Fruit fly (Drosophila melanogaster) whole organism, embryonic: ENCODE measurements around the gene Rab3GAP1.

Experiments
- Aef1 ChIP-seq: fragments of 200-800 bp; sonication (Bioruptor generic); IDR thresholded peaks from 3 replicates; pipeline ENCODE4 v1.3.6; 2022; ENCODE audit warnings: missing biosample characterization, missing genetic modification characterization
- B-H1 ChIP-seq: fragments of 200-800 bp; sonication (Bioruptor generic); IDR thresholded peaks from 3 replicates; pipeline ENCODE4 v1.3.6; 2022; ENCODE audit warnings: missing biosample characterization, missing genetic modification characterization
- CG11247 ChIP-seq: fragments of 200-800 bp; sonication (Bioruptor generic); IDR thresholded peaks from 2 replicates; pipeline ENCODE4 v1.3.6; 2022; ENCODE audit warnings: missing biosample characterization, missing genetic modification characterization
- CG11398 ChIP-seq: fragments of 200-800 bp; sonication (Bioruptor generic); optimal IDR thresholded peaks from 2 replicates; lab custom pipeline; 2016; ENCODE audit warnings: missing biosample characterization, missing genetic modification characterization
- CG11695 ChIP-seq: fragments of 200-800 bp; sonication (Bioruptor generic); IDR thresholded peaks from 3 replicates; pipeline ENCODE4 v1.3.6; 2022; ENCODE audit warnings: missing biosample characterization, missing genetic modification characterization
- CG12659 ChIP-seq: fragments of 200-800 bp; sonication (Bioruptor generic); optimal IDR thresholded peaks from 3 replicates; lab custom pipeline; 2017; ENCODE audit warnings: mild to moderate bottlenecking, missing biosample characterization, missing genetic modification reagents, missing genetic modification characterization
- CG14965 ChIP-seq: fragments of 200-800 bp; sonication (Bioruptor generic); optimal IDR thresholded peaks from 2 replicates; lab custom pipeline; 2016; ENCODE audit warnings: missing biosample characterization, missing genetic modification characterization, borderline replicate concordance
- CG15073 ChIP-seq: fragments of 200-800 bp; sonication (Bioruptor generic); optimal IDR thresholded peaks from 2 replicates; lab custom pipeline; 2016; ENCODE audit warnings: missing biosample characterization, missing genetic modification characterization
- CG16779 ChIP-seq: fragments of 200-800 bp; sonication (Bioruptor generic); IDR thresholded peaks from 2 replicates; pipeline ENCODE4 v1.3.6; 2022; ENCODE audit warnings: missing biosample characterization, missing genetic modification characterization
- CG2129 ChIP-seq: fragments of 200-800 bp; sonication (Bioruptor generic); IDR thresholded peaks from 2 replicates; pipeline ENCODE4 v1.3.6; 2022; ENCODE audit warnings: missing biosample characterization, missing genetic modification characterization; ENCODE audit not compliant: partially characterized antibody
- CG32532 ChIP-seq: fragments of 200-800 bp; sonication (Bioruptor generic); IDR thresholded peaks from 2 replicates; pipeline ENCODE4 v1.3.6; 2022; ENCODE audit warnings: missing biosample characterization, missing genetic modification characterization
- CG33213 ChIP-seq: fragments of 200-800 bp; sonication (Bioruptor generic); optimal IDR thresholded peaks from 3 replicates; lab custom pipeline; 2016; ENCODE audit warnings: missing biosample characterization, missing genetic modification characterization
- CG4360 ChIP-seq: fragments of 200-800 bp; sonication (Bioruptor generic); IDR thresholded peaks from 2 replicates; pipeline ENCODE4 v1.3.6; 2022; ENCODE audit warnings: missing biosample characterization, missing genetic modification characterization
- CG6689 ChIP-seq: fragments of 200-800 bp; sonication (Bioruptor generic); IDR thresholded peaks from 2 replicates; pipeline ENCODE4 v1.3.6; 2022; ENCODE audit warnings: missing biosample characterization, missing genetic modification characterization
- CG7357 ChIP-seq: fragments of 200-800 bp; sonication (Bioruptor generic); IDR thresholded peaks from 3 replicates; pipeline ENCODE4 v1.3.6; 2022; ENCODE audit warnings: missing biosample characterization, missing genetic modification characterization
- CG7987 ChIP-seq: fragments of 200-800 bp; sonication (Bioruptor generic); optimal IDR thresholded peaks from 2 replicates; lab custom pipeline; 2018; ENCODE audit warnings: missing biosample characterization, mild to moderate bottlenecking, missing genetic modification characterization, moderate library complexity
- CG8388 ChIP-seq: fragments of 200-800 bp; sonication (Bioruptor generic); optimal IDR thresholded peaks from 2 replicates; lab custom pipeline; 2019; ENCODE audit warnings: missing biosample characterization, mild to moderate bottlenecking, missing genetic modification characterization, moderate library complexity
- CG8765 ChIP-seq: fragments of 200-800 bp; sonication (Bioruptor generic); IDR thresholded peaks from 2 replicates; pipeline ENCODE4 v1.3.6; 2022; ENCODE audit warnings: missing biosample characterization, missing genetic modification characterization
- CG9215 ChIP-seq: fragments of 200-800 bp; sonication (Bioruptor generic); IDR thresholded peaks from 2 replicates; pipeline ENCODE4 v1.3.6; 2022; ENCODE audit warnings: missing biosample characterization, missing genetic modification characterization
- CG9609 ChIP-seq: fragments of 200-800 bp; sonication (Bioruptor generic); optimal IDR thresholded peaks from 3 replicates; lab custom pipeline; 2016; ENCODE audit warnings: missing biosample characterization, missing genetic modification characterization
- CG9727 ChIP-seq: fragments of 200-800 bp; sonication (Bioruptor generic); optimal IDR thresholded peaks from 3 replicates; lab custom pipeline; 2017; ENCODE audit warnings: missing biosample characterization, mild to moderate bottlenecking, missing genetic modification characterization
- CTCF ChIP-seq: fragments of 200-800 bp; sonication (Bioruptor generic); optimal IDR thresholded peaks from 2 replicates; lab custom pipeline; 2017; ENCODE audit warnings: missing biosample characterization, mild to moderate bottlenecking, missing genetic modification characterization, moderate library complexity
- CkIIα-i1 ChIP-seq: fragments of 200-800 bp; sonication (Bioruptor generic); IDR thresholded peaks from 2 replicates; pipeline ENCODE4 v1.3.6; 2022; ENCODE audit warnings: missing biosample characterization, missing genetic modification characterization
- Drgx ChIP-seq: fragments of 200-800 bp; sonication (Bioruptor generic); IDR thresholded peaks from 2 replicates; pipeline ENCODE4 v1.3.6; 2022; ENCODE audit warnings: missing biosample characterization, missing genetic modification characterization
- Elba2 ChIP-seq: fragments of 200-800 bp; sonication (Bioruptor generic); optimal IDR thresholded peaks from 3 replicates; lab custom pipeline; 2016; ENCODE audit warnings: missing biosample characterization, missing genetic modification characterization
- GATAe ChIP-seq: fragments of 200-800 bp; sonication (Bioruptor generic); conservative IDR thresholded peaks from 2 replicates; pipeline ENCODE4 v1.3.6; 2022; ENCODE audit warnings: missing biosample characterization, missing genetic modification characterization
- HLH54F ChIP-seq: fragments of 200-800 bp; sonication (Bioruptor generic); optimal IDR thresholded peaks from 3 replicates; lab custom pipeline; 2016; ENCODE audit warnings: missing biosample characterization, missing genetic modification characterization
- Max ChIP-seq: fragments of 200-800 bp; sonication (Bioruptor generic); optimal IDR thresholded peaks from 2 replicates; lab custom pipeline; 2016; ENCODE audit warnings: missing biosample characterization, mild to moderate bottlenecking, missing genetic modification characterization
- Oli ChIP-seq: fragments of 200-800 bp; sonication (Bioruptor generic); optimal IDR thresholded peaks from 2 replicates; lab custom pipeline; 2018; ENCODE audit warnings: missing biosample characterization, mild to moderate bottlenecking, missing genetic modification characterization, moderate library complexity
- Ssrp ChIP-seq: fragments of 200-800 bp; sonication (Bioruptor generic); optimal IDR thresholded peaks from 2 replicates; lab custom pipeline; 2018; ENCODE audit warnings: missing biosample characterization, mild to moderate bottlenecking, missing genetic modification characterization, moderate library complexity
- ara ChIP-seq: fragments of 200-800 bp; sonication (Bioruptor generic); IDR thresholded peaks from 2 replicates; pipeline ENCODE4 v1.3.6; 2022; ENCODE audit warnings: missing biosample characterization, missing genetic modification characterization
- cad ChIP-seq: fragments of >200 bp; optimal IDR thresholded peaks from 2 replicates; lab custom pipeline; 2017; ENCODE audit warnings: missing biosample characterization, missing genetic modification characterization
- crol ChIP-seq: fragments of 200-800 bp; sonication (Bioruptor generic); IDR thresholded peaks from 2 replicates; pipeline ENCODE4 v1.3.6; 2022; ENCODE audit warnings: missing biosample characterization, missing genetic modification characterization
- dan ChIP-seq: fragments of 200-800 bp; sonication (Bioruptor generic); IDR thresholded peaks from 2 replicates; pipeline ENCODE4 v1.3.6; 2022; ENCODE audit warnings: missing biosample characterization, missing genetic modification characterization
- dm ChIP-seq: fragments of 200-800 bp; sonication (Bioruptor generic); optimal IDR thresholded peaks from 3 replicates; lab custom pipeline; 2016; ENCODE audit warnings: missing biosample characterization, missing genetic modification characterization
- gce ChIP-seq: fragments of 200-800 bp; sonication (Bioruptor generic); IDR thresholded peaks from 3 replicates; pipeline ENCODE4 v1.3.6; 2022; ENCODE audit warnings: missing biosample characterization, missing genetic modification characterization
- grn ChIP-seq: fragments of 200-800 bp; sonication (Bioruptor generic); optimal IDR thresholded peaks from 3 replicates; lab custom pipeline; 2017; ENCODE audit warnings: missing biosample characterization, missing genetic modification characterization
- gt ChIP-seq: fragments of 200-800 bp; sonication (Bioruptor generic); IDR thresholded peaks from 2 replicates; pipeline ENCODE4 v1.3.6; 2022; ENCODE audit warnings: missing biosample characterization, missing genetic modification characterization
- h ChIP-seq: fragments of >200 bp; optimal IDR thresholded peaks from 2 replicates; lab custom pipeline; 2017
- her ChIP-seq: fragments of 200-800 bp; sonication (Bioruptor generic); optimal IDR thresholded peaks from 2 replicates; lab custom pipeline; 2016; ENCODE audit warnings: missing biosample characterization, missing genetic modification characterization
- hth ChIP-seq: fragments of >200 bp; optimal IDR thresholded peaks from 2 replicates; lab custom pipeline; 2017; ENCODE audit warnings: inconsistent platforms
- insv ChIP-seq, 2 experiments: fragments of 200-800 bp; sonication (Bioruptor generic); optimal IDR thresholded peaks; 3 replicates each; lab custom pipeline; 2016 to 2018; ENCODE audit warnings: missing biosample characterization in 2 of 2, missing genetic modification characterization in 2 of 2
- ken ChIP-seq: fragments of 200-800 bp; sonication (Bioruptor generic); IDR thresholded peaks from 3 replicates; pipeline ENCODE4 v1.3.6; 2022; ENCODE audit warnings: missing biosample characterization, missing genetic modification characterization
- lab ChIP-seq: fragments of 200-800 bp; sonication (Bioruptor generic); optimal IDR thresholded peaks from 3 replicates; lab custom pipeline; 2017; ENCODE audit warnings: missing biosample characterization, missing genetic modification characterization, mild to moderate bottlenecking, moderate library complexity, missing genetic modification reagents
- lmd ChIP-seq: fragments of 200-800 bp; sonication (Bioruptor generic); IDR thresholded peaks from 2 replicates; pipeline ENCODE4 v1.3.6; 2022; ENCODE audit warnings: missing biosample characterization, missing genetic modification characterization
- mam ChIP-seq: fragments of 200-800 bp; sonication (Bioruptor generic); optimal IDR thresholded peaks from 3 replicates; lab custom pipeline; 2016; ENCODE audit warnings: missing biosample characterization, missing genetic modification characterization
- nom ChIP-seq: fragments of 200-800 bp; sonication (Bioruptor generic); optimal IDR thresholded peaks from 2 replicates; lab custom pipeline; 2017; ENCODE audit warnings: missing biosample characterization, missing genetic modification characterization, mild to moderate bottlenecking, moderate library complexity, missing genetic modification reagents
- onecut ChIP-seq: fragments of 200-800 bp; sonication (Bioruptor generic); IDR thresholded peaks from 2 replicates; pipeline ENCODE4 v1.3.6; 2022; ENCODE audit warnings: missing biosample characterization, missing genetic modification characterization
- sc ChIP-seq, 3 experiments: fragments of >200 bp in 2 of 3; fragments of 200-800 bp in 1 of 3; sonication (Bioruptor generic) in 1 of 3; optimal IDR thresholded peaks; 2 replicates in 2 of 3; 3 replicates in 1 of 3; lab custom pipeline; 2017; ENCODE audit warnings: mild to moderate bottlenecking in 1 of 3, missing biosample characterization in 1 of 3, missing genetic modification characterization in 1 of 3, missing genetic modification reagents in 1 of 3
- slou ChIP-seq: fragments of 200-800 bp; sonication (Bioruptor generic); optimal IDR thresholded peaks from 3 replicates; lab custom pipeline; 2016; ENCODE audit warnings: missing biosample characterization, missing genetic modification characterization
- sr ChIP-seq: fragments of 200-800 bp; sonication (Bioruptor generic); IDR thresholded peaks from 3 replicates; pipeline ENCODE4 v1.3.6; 2022; ENCODE audit warnings: missing biosample characterization, missing genetic modification characterization
- trh ChIP-seq: fragments of 200-800 bp; sonication (Bioruptor generic); optimal IDR thresholded peaks from 2 replicates; lab custom pipeline; 2016; ENCODE audit warnings: missing biosample characterization, missing genetic modification characterization
- zfh2 ChIP-seq: fragments of 200-800 bp; sonication (Bioruptor generic); optimal IDR thresholded peaks from 2 replicates; lab custom pipeline; 2016; ENCODE audit warnings: missing biosample characterization, missing genetic modification characterization

Gene Rab3GAP1

DNA sequence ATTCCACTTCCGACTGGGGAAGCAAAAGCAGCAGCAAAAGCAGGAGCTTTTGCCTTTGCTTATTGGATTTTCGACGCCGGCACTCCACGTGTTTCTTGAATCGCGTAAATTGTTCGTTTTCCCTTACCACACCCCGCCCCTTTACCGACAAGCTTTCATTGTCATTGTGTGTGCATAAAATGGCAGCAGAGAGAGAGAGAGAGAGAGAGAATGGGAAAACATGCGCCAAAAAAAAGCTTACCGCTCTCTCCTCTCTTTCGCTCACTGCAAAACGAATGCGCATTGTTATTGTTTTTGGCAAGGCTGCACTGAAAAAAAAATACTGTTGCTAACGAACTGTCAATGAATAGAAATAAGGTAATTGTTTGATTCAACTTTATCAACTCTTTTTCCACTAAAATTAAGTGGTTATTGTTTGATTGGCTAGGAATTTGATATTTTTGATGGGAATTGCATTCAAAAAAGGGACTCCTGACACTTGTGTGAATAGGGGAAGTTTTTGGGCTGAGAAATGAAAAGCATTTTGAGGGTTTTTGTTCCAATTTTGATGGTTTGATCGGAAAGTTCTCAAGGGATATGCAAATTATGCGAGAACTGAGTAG lies 39.0 kb upstream of the Rab3GAP1 start (continued):
- TF ChIP-seq gce (GFP tag; lab: Robert Waterston, UW) (peak; percentile 53; the same call in 1 of the 3 replicates), Ssrp (tag; lab: Kevin White, UChicago) (no peak), Max (GFP tag; lab: Kevin White, UChicago) (no peak), lmd (no peak), mam (GFP tag; lab: Kevin White, UChicago) (peak; percentile 44), dan (GFP tag; lab: Robert Waterston, UW) (no peak), CG4360 (GFP tag; lab: Robert Waterston, UW) (no peak), CG2129 (no peak), zfh2 (no peak), CG9727 (GFP tag; lab: Kevin White, UChicago) (no peak), CG16779 (GFP tag; lab: Robert Waterston, UW) (no peak), cad (GFP tag; lab: Kevin White, UChicago) (no peak), Aef1 (GFP tag; lab: Robert Waterston, UW) (peak; percentile 10), onecut (GFP tag; lab: Robert Waterston, UW) (no peak; the same call in 1 of the 2 replicates), sc (optimal IDR thresholded peaks at IDR 0.05; lab: Kevin White, UChicago) (no peak), sc (GFP tag; optimal IDR thresholded peaks at IDR 0.05; lab: Kevin White, UChicago) (no peak), gt (GFP tag; lab: Robert Waterston, UW) (no peak), CG11695 (GFP tag; lab: Robert Waterston, UW) (no peak; the same call in 2 of the 3 replicates), her (peak; percentile 43), insv (GFP tag; optimal IDR thresholded peaks at IDR 0.05; lab: Kevin White, UChicago) (no peak), Drgx (GFP tag; lab: Robert Waterston, UW) (no peak), CG7987 (no peak), CG6689 (GFP tag; lab: Robert Waterston, UW) (no peak), crol (GFP tag; lab: Robert Waterston, UW) (peak; percentile 92), h (lab: Kevin White, UChicago) (no peak), slou (GFP tag; lab: Kevin White, UChicago) (peak; percentile 17), dm (GFP tag; lab: Kevin White, UChicago) (peak; percentile 43), CkIIα-i1 (GFP tag; lab: Robert Waterston, UW) (no peak), lab (no peak), hth (no peak), nom (peak; percentile 13), CG7357 (GFP tag; lab: Robert Waterston, UW) (no peak), CTCF (GFP tag; lab: Kevin White, UChicago) (no peak), Oli (tag; lab: Kevin White, UChicago) (peak; percentile 12), CG11247 (GFP tag; lab: Robert Waterston, UW) (no peak), sr (no peak), ara (peak; percentile 8; the same call in 1 of the 2 replicates), CG8388 (GFP tag; lab: Kevin White, UChicago) (peak; percentile 15), CG9609 (GFP tag; lab: Kevin White, UChicago) (no peak), grn (GFP tag; lab: Kevin White, UChicago) (no peak), B-H1 (no peak), CG33213 (GFP tag; lab: Kevin White, UChicago) (no peak), CG15073 (GFP tag; lab: Kevin White, UChicago) (no peak), CG32532 (no peak; the same call in 1 of the 2 replicates), CG11398 (no peak), HLH54F (GFP tag; lab: Kevin White, UChicago) (no peak), trh (no peak), Elba2 (GFP tag; lab: Kevin White, UChicago) (no peak), CG14965 (GFP tag; lab: Kevin White, UChicago) (no peak), GATAe (0 out of 2 replicates have a peak, but pooled peaks have one; percentile 5), CG8765 (no peak), CG12659 (no peak), ken (GFP tag; lab: Robert Waterston, UW) (peak; percentile 63), CG9215 (GFP tag; lab: Robert Waterston, UW) (0 out of 2 replicates have a peak, but pooled peaks have one; percentile 1)
